Worm (Caenorhabditis elegans) whole organism, L4 larva: ENCODE data around the gene mrpl-1.

Experiments
- F10B5.3 ChIP-seq: sonication (generic microtip); optimal IDR thresholded peaks from 2 replicates; lab custom pipeline; 2016; ENCODE audit warnings: mild to moderate bottlenecking, missing genetic modification characterization, missing compliant biosample characterization
- F49E8.2 ChIP-seq: sonication (generic microtip); optimal IDR thresholded peaks from 2 replicates; lab custom pipeline; 2016; ENCODE audit warnings: missing compliant biosample characterization, mild to moderate bottlenecking, missing genetic modification characterization, borderline replicate concordance
- Y5F2A.4 ChIP-seq: fragments of 200-800 bp; sonication (Bioruptor generic); optimal IDR thresholded peaks from 2 replicates; lab custom pipeline; 2018; ENCODE audit warnings: mild to moderate bottlenecking, missing genetic modification characterization, missing compliant biosample characterization
- ZK337.2 ChIP-seq: fragments of 200-800 bp; sonication (Bioruptor generic); IDR thresholded peaks from 2 replicates; pipeline ENCODE4 v1.3.6; 2022; ENCODE audit warnings: missing genetic modification reagents, missing genetic modification characterization, missing compliant biosample characterization
- ceh-28 ChIP-seq: fragments of 150-350 bp; optimal IDR thresholded peaks from 2 replicates; lab custom pipeline; 2014; ENCODE audit warnings: missing biosample characterization, missing genetic modification reagents, missing genetic modification characterization
- ceh-32 ChIP-seq: sonication (generic microtip); optimal IDR thresholded peaks from 2 replicates; lab custom pipeline; 2016; ENCODE audit warnings: mild to moderate bottlenecking, missing genetic modification characterization, missing compliant biosample characterization; ENCODE audit not compliant: poor library complexity
- ceh-44 ChIP-seq: fragments of 200-800 bp; sonication (Bioruptor generic); IDR thresholded peaks from 2 replicates; pipeline ENCODE4 v1.3.6; 2022; ENCODE audit warnings: missing genetic modification reagents, missing genetic modification characterization, missing compliant biosample characterization
- ceh-82 ChIP-seq: sonication (generic microtip); optimal IDR thresholded peaks from 2 replicates; lab custom pipeline; 2017; ENCODE audit warnings: missing biosample characterization, missing genetic modification characterization
- ces-1 ChIP-seq: fragments of 150-350 bp; sonication (generic microtip); optimal IDR thresholded peaks from 4 replicates; lab custom pipeline; 2014; ENCODE audit warnings: missing biosample characterization, missing genetic modification reagents, missing genetic modification characterization
- ctbp-1 ChIP-seq: fragments of 200-800 bp; sonication (Bioruptor generic); IDR thresholded peaks from 2 replicates; pipeline ENCODE4 v1.3.6; 2022; ENCODE audit warnings: missing genetic modification reagents, missing genetic modification characterization, missing compliant biosample characterization
- daf-16 ChIP-seq, 3 experiments: sonication (generic microtip); optimal IDR thresholded peaks; 2 replicates each; lab custom pipeline; 2016 to 2017; ENCODE audit warnings: missing genetic modification characterization in 3 of 3, missing genetic modification reagents in 3 of 3, mild to moderate bottlenecking in 2 of 3, missing compliant biosample characterization in 2 of 3, missing biosample characterization in 1 of 3, moderate library complexity in 1 of 3
- daf-19 ChIP-seq: fragments of 200-800 bp; sonication (Bioruptor generic); conservative IDR thresholded peaks from 2 replicates; pipeline ENCODE4 v1.3.6; 2022; ENCODE audit warnings: missing genetic modification characterization, missing compliant biosample characterization
- dmd-6 ChIP-seq: fragments of 200-800 bp; sonication (Bioruptor generic); IDR thresholded peaks from 2 replicates; pipeline ENCODE4 v1.3.6; 2022; ENCODE audit warnings: missing genetic modification reagents, missing genetic modification characterization, missing compliant biosample characterization
- egl-27 ChIP-seq: sonication (generic microtip); optimal IDR thresholded peaks from 3 replicates; lab custom pipeline; 2017; ENCODE audit warnings: missing biosample characterization, missing genetic modification reagents, missing genetic modification characterization
- egl-43 ChIP-seq: fragments of 200-800 bp; sonication (Bioruptor generic); IDR thresholded peaks from 2 replicates; pipeline ENCODE4 v1.3.6; 2022; ENCODE audit warnings: missing genetic modification reagents, missing genetic modification characterization, missing compliant biosample characterization
- gei-8 ChIP-seq: fragments of 200-800 bp; sonication (Bioruptor generic); optimal IDR thresholded peaks from 2 replicates; lab custom pipeline; 2018; ENCODE audit warnings: mild to moderate bottlenecking, missing genetic modification characterization, missing compliant biosample characterization
- hlh-11 ChIP-seq: fragments of 200-800 bp; sonication (Bioruptor generic); optimal IDR thresholded peaks from 2 replicates; lab custom pipeline; 2018; ENCODE audit warnings: mild to moderate bottlenecking, missing genetic modification characterization, missing compliant biosample characterization
- hlh-30 ChIP-seq: sonication (generic microtip); optimal IDR thresholded peaks from 2 replicates; lab custom pipeline; 2017; ENCODE audit warnings: antibody characterized with exemption, mild to moderate bottlenecking, missing genetic modification characterization, missing compliant biosample characterization; ENCODE audit not compliant: insufficient read depth
- lim-7 ChIP-seq: fragments of 200-800 bp; sonication (Bioruptor generic); IDR thresholded peaks from 2 replicates; pipeline ENCODE4 v1.3.6; 2022; ENCODE audit warnings: missing genetic modification characterization, missing compliant biosample characterization
- lin-1 ChIP-seq: fragments of 200-800 bp; sonication (Bioruptor generic); IDR thresholded peaks from 2 replicates; pipeline ENCODE4 v1.3.6; 2022; ENCODE audit warnings: missing genetic modification reagents, missing genetic modification characterization, missing compliant biosample characterization
- lin-29 ChIP-seq: fragments of 200-800 bp; sonication (Bioruptor generic); IDR thresholded peaks from 2 replicates; pipeline ENCODE4 v1.3.6; 2022; ENCODE audit warnings: missing genetic modification reagents, missing genetic modification characterization, missing compliant biosample characterization
- lin-39 ChIP-seq: fragments of 150-350 bp; optimal IDR thresholded peaks from 2 replicates; lab custom pipeline; 2014; ENCODE audit warnings: missing biosample characterization, missing genetic modification reagents, missing genetic modification characterization
- lir-3 ChIP-seq: sonication (generic microtip); optimal IDR thresholded peaks from 2 replicates; lab custom pipeline; 2016; ENCODE audit warnings: mild to moderate bottlenecking, missing genetic modification characterization, missing compliant biosample characterization
- mep-1 ChIP-seq: fragments of 150-350 bp; sonication (generic microtip); optimal IDR thresholded peaks from 3 replicates; lab custom pipeline; 2014; ENCODE audit warnings: missing biosample characterization, missing genetic modification characterization
- mes-2 ChIP-seq: sonication (generic microtip); optimal IDR thresholded peaks from 2 replicates; lab custom pipeline; 2016; ENCODE audit warnings: missing genotype, mild to moderate bottlenecking, missing genetic modification characterization, missing compliant biosample characterization; ENCODE audit not compliant: poor library complexity, severe bottlenecking
- mxl-3 ChIP-seq: fragments of 200-800 bp; sonication (Bioruptor generic); optimal IDR thresholded peaks from 2 replicates; lab custom pipeline; 2018; ENCODE audit warnings: mild to moderate bottlenecking, missing genetic modification characterization, missing compliant biosample characterization
- nhr-25 ChIP-seq: sonication (generic microtip); optimal IDR thresholded peaks from 2 replicates; lab custom pipeline; 2017; ENCODE audit warnings: missing genetic modification characterization, mild to moderate bottlenecking, missing compliant biosample characterization, antibody characterized with exemption, moderate library complexity, borderline replicate concordance; ENCODE audit not compliant: insufficient read depth
- nhr-28 ChIP-seq: fragments of 150-350 bp; optimal IDR thresholded peaks from 2 replicates; lab custom pipeline; 2014; ENCODE audit warnings: missing biosample characterization, missing genetic modification characterization
- nhr-41 ChIP-seq: fragments of 200-800 bp; sonication (Bioruptor generic); IDR thresholded peaks from 2 replicates; pipeline ENCODE4 v1.3.6; 2022; ENCODE audit warnings: missing genetic modification reagents, missing genetic modification characterization, missing compliant biosample characterization
- nhr-42 ChIP-seq: fragments of 200-800 bp; sonication (Bioruptor generic); IDR thresholded peaks from 2 replicates; pipeline ENCODE4 v1.3.6; 2022; ENCODE audit warnings: missing genetic modification characterization, missing compliant biosample characterization
- pha-4 ChIP-seq, 2 experiments: fragments of 150-350 bp in 1 of 2; fragments of 200-800 bp in 1 of 2; sonication (Bioruptor generic) in 1 of 2; IDR thresholded peaks in 1 of 2; optimal IDR thresholded peaks in 1 of 2; 2 replicates each; pipeline versions ENCODE4 v1.3.6 to Lab custom; 2014 to 2022; ENCODE audit warnings: missing genetic modification characterization in 2 of 2, missing genetic modification reagents in 2 of 2, missing biosample characterization in 1 of 2, missing compliant biosample characterization in 1 of 2
- pqm-1 ChIP-seq: sonication (generic microtip); optimal IDR thresholded peaks from 2 replicates; lab custom pipeline; 2017; ENCODE audit warnings: missing biosample characterization, missing genetic modification characterization
- tag-97 ChIP-seq: fragments of 200-800 bp; sonication (Bioruptor generic); IDR thresholded peaks from 2 replicates; pipeline ENCODE4 v1.3.6; 2022; ENCODE audit warnings: missing genetic modification characterization, missing compliant biosample characterization
- tra-1 ChIP-seq: fragments of 200-800 bp; sonication (Bioruptor generic); IDR thresholded peaks from 2 replicates; pipeline ENCODE4 v1.3.6; 2022; ENCODE audit warnings: missing genetic modification reagents, missing genetic modification characterization, missing compliant biosample characterization
- unc-130 ChIP-seq: sonication (generic microtip); optimal IDR thresholded peaks from 2 replicates; lab custom pipeline; 2016; ENCODE audit warnings: missing genetic modification reagents, missing genetic modification characterization, missing compliant biosample characterization
- unc-62 ChIP-seq, 3 experiments: fragments of 150-350 bp in 1 of 3; sonication (generic microtip); optimal IDR thresholded peaks in 2 of 3; peaks in 1 of 3; 1 replicate in 1 of 3; 2 replicates in 2 of 3; lab custom pipeline; 2014 to 2017; ENCODE audit warnings: missing biosample characterization in 3 of 3, missing genetic modification characterization in 3 of 3, missing genetic modification reagents in 3 of 3, missing genotype in 1 of 3
- zfp-2 ChIP-seq: sonication (generic microtip); optimal IDR thresholded peaks from 2 replicates; lab custom pipeline; 2016; ENCODE audit warnings: mild to moderate bottlenecking, missing genetic modification characterization, missing compliant biosample characterization
- zfp-3 ChIP-seq: fragments of 200-800 bp; sonication (Bioruptor generic); conservative IDR thresholded peaks from 2 replicates; pipeline ENCODE4 v1.3.6; 2022; ENCODE audit warnings: missing genetic modification reagents, missing genetic modification characterization, missing compliant biosample characterization
- zip-2 ChIP-seq: fragments of 150-350 bp; optimal IDR thresholded peaks from 2 replicates; lab custom pipeline; 2014; ENCODE audit warnings: missing biosample characterization, missing genetic modification characterization

mrpl-1 gene

DNA sequence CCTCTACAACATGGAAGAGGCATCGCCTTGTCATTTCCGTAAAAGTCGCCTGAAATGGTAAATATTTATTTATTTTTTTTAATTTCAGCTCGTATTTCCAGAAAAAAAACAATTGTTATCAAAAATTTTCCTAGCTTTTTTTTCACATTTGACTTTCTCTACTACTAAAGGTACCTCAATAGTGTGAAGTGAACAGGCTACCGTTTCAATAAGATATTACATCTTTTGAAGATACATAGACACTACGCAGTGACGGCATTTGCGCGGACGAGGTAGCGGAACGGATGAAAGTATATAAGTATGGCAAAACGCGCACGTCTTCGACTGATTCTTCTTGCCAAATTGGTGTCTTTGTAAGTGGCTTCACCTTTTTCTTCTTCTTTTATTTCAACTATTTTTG, 43.6 kb upstream of the mrpl-1 start, which contains the start of gene col-14:
Gene col-14, plus strand, starts transcription at position 301 of the 400 bp plus-strand sequence.
- TF ChIP-seq gei-8 (GFP tag; lab: Kevin White, UChicago) (no peak), egl-27 (tag; lab: Kevin White, UChicago) (no peak), mxl-3 (GFP tag; lab: Kevin White, UChicago) (no peak), pha-4 (GFP tag; IDR thresholded peaks at IDR 0.05; lab: Robert Waterston, UW) (no peak), pha-4 (tag; optimal IDR thresholded peaks at IDR 0.05; lab: Kevin White, UChicago) (no peak), zip-2 (no peak), ctbp-1 (GFP tag; lab: Robert Waterston, UW) (no peak), lir-3 (tag; lab: Kevin White, UChicago) (no peak), zfp-3 (no peak), mes-2 (no peak), ceh-82 (tag; lab: Kevin White, UChicago) (no peak), lim-7 (GFP tag; lab: Robert Waterston, UW) (no peak), unc-130 (GFP tag; lab: Kevin White, UChicago) (no peak), tra-1 (GFP tag; lab: Robert Waterston, UW) (no peak), tag-97 (GFP tag; lab: Robert Waterston, UW) (no peak), lin-1 (GFP tag; lab: Robert Waterston, UW) (no peak), mep-1 (no peak), lin-29 (no peak), Y5F2A.4 (no peak)

DNA sequence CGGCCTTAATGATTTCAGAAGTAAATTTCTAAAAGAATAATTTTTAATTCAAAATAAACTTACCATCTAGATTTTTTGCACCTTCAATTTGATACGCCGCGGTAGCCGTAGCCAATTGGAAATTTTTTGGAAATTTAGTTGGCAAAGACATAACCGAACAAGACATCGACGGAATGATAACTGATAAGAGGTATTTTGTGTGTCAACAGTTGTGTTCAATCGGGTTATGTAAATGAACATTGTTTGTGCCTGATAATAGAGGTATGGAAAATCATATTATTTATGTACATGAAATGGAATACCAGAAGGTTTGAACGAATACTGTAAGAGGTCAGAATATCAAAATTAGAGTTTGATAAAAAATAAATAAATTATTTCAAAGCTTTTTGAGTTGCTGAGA, 38.3 kb upstream of the mrpl-1 start, which contains the start of gene klo-1:
Gene klo-1, minus strand, starts transcription at position 388 of the 400 bp plus-strand sequence.
- no peak for TF ChIP-seq ZK337.2 (GFP tag; lab: Robert Waterston, UW)
- TF ChIP-seq ceh-44: no peak
- TF ChIP-seq mes-2: no peak
- TF ChIP-seq dmd-6 (GFP tag; lab: Robert Waterston, UW): peak; percentile 7; the same call in 1 of the 2 replicates
- TF ChIP-seq pqm-1 (tag; lab: Kevin White, UChicago): peak; percentile 96
- no peak for TF ChIP-seq zfp-2 (tag; lab: Kevin White, UChicago)
- no peak for TF ChIP-seq ces-1 (GFP tag; lab: Kevin White, UChicago)
- no peak for TF ChIP-seq nhr-41 (GFP tag; lab: Robert Waterston, UW)
- peak; percentile 80 for TF ChIP-seq nhr-28 (tag; lab: Kevin White, UChicago)
- TF ChIP-seq lin-39 (tag; lab: Kevin White, UChicago): no peak
- TF ChIP-seq ceh-28: no peak
- no peak for TF ChIP-seq F10B5.3 (tag; lab: Kevin White, UChicago)
- TF ChIP-seq F49E8.2: no peak
- peak in 1 of 2 experiments; percentile 26 for TF ChIP-seq unc-62 (GFP tag; optimal IDR thresholded peaks at IDR 0.05 in 1 of 2; lab: Kevin White, UChicago)
- TF ChIP-seq unc-62 (tag; optimal IDR thresholded peaks at IDR 0.05; lab: Kevin White, UChicago): no peak
- no peak for TF ChIP-seq hlh-30
- TF ChIP-seq nhr-42: no peak
- TF ChIP-seq hlh-11 (tag; lab: Kevin White, UChicago): no peak
- no peak for TF ChIP-seq daf-16 (GFP tag; optimal IDR thresholded peaks at IDR 0.05; lab: Kevin White, UChicago)
- peak; percentile 93 for TF ChIP-seq daf-16 (tag; optimal IDR thresholded peaks at IDR 0.05; lab: Kevin White, UChicago)
- TF ChIP-seq, all 104 proteins: peak for 5

- TF ChIP-seq daf-19 (no peak), egl-43 (GFP tag; lab: Robert Waterston, UW) (no peak), nhr-25 (no peak), ceh-32 (tag; lab: Kevin White, UChicago) (no peak), lin-39 (tag; lab: Kevin White, UChicago) (no peak), ceh-44 (no peak), unc-62 (GFP tag; optimal IDR thresholded peaks at IDR 0.05 in 1 of 2; lab: Kevin White, UChicago) (peak in 1 of 2 experiments; percentile 80), unc-62 (tag; optimal IDR thresholded peaks at IDR 0.05; lab: Kevin White, UChicago) (no peak)
Measured at ce11 chrIV:7743539-7743938, 34.0 kb upstream of the mrpl-1 start, which contains the start of gene npr-35. npr-35 (plus strand) TSS chrIV:7743839.
